Worm (Caenorhabditis elegans): ENCODE results near the gene alh-13.

Gene alh-13

DNA sequence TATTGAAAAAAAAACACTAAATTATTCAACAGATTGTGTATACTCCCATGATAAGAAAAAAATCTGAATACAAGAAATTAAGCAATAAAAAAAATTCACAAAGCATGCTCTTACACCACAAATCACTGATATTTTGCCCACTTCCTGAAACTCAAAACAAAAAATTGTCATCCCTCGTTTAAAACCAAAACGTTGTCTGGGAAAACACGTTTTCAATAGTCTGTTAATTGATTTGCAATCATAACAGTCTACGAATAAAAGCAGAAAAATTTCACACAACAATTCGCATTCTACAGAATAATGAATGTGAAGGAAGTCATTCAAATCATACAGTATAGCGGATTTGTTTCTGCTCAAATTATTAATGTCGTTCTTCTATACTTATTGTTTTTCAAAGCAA is 5.4 kb downstream of the alh-13 start, which contains the start of gene str-124:
Gene str-124 (plus strand): TSS at position 301 of the 400 bp plus-strand sequence.
- TF ChIP-seq nhr-76 (tag; optimal IDR thresholded peaks at IDR 0.05): no peak
- TF ChIP-seq elt-2 (tag; optimal IDR thresholded peaks at IDR 0.05): no peak
- no peak for TF ChIP-seq ceh-16 (tag; optimal IDR thresholded peaks at IDR 0.05)
- TF ChIP-seq jun-1 (tag; optimal IDR thresholded peaks at IDR 0.05): no peak

DNA sequence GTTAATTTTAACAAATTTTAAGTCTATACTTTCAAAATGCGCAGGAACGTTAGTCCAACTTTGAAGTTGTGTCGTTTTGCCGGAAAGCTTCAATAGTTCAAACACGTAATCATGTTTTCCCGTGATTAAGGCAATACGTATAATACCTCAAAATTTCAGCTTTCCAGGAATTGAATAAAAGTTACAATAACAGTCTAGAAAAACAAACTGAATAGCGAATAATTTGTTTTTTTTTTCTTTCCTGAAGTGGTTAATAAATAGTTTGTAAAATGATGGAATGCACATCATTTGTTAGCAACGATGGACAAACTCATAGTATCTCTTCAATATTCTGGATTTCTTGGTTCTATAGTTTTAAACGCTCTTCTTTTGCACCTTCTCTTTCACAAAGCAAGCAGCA is 7.8 kb downstream of the alh-13 start, which contains the start of gene str-123:
Gene str-123 (plus strand): TSS at position 301 of the 400 bp plus-strand sequence.
- TF ChIP-seq R02D3.7 (tag; optimal IDR thresholded peaks at IDR 0.05) (no peak), ceh-9 (tag; optimal IDR thresholded peaks at IDR 0.05) (no peak), jun-1 (tag; optimal IDR thresholded peaks at IDR 0.05) (no peak), egl-5 (tag; optimal IDR thresholded peaks at IDR 0.05) (no peak), fos-1 (tag; optimal IDR thresholded peaks at IDR 0.05) (no peak), nhr-12 (tag; optimal IDR thresholded peaks at IDR 0.05) (no peak), lsy-12 (tag; optimal IDR thresholded peaks at IDR 0.05) (no peak), ZK546.5 (tag; optimal IDR thresholded peaks at IDR 0.05) (no peak), hmg-11 (tag; optimal IDR thresholded peaks at IDR 0.05) (no peak)

DNA sequence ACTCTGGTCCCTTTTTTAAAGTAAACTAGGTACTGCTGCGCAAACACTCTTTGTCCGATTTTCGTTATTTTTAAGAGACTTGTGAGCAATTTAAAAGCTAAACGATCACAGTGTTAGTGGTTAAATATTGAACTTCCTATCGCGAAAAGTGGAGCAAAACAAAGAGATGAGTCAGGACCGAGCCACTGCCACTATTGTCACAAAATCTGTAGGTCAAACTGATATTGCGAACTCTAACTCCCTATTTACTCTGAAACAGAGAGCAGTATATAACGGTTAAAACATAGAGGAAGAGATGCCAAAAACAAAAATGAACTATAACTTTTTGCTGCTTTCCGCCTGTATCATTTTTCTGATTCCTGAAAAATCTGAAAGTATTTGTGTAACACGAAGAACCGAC is 10.4 kb downstream of the alh-13 start, which contains the start of gene abf-5:
Gene abf-5 (plus strand): TSS at position 301 of the 400 bp plus-strand sequence.
- TF ChIP-seq ceh-16 (tag; optimal IDR thresholded peaks at IDR 0.05) (no peak), elt-1 (tag; optimal IDR thresholded peaks at IDR 0.05) (no peak), pha-4 (tag; optimal IDR thresholded peaks at IDR 0.05) (peak; percentile 73), fkh-2 (tag; optimal IDR thresholded peaks at IDR 0.05) (no peak)

DNA sequence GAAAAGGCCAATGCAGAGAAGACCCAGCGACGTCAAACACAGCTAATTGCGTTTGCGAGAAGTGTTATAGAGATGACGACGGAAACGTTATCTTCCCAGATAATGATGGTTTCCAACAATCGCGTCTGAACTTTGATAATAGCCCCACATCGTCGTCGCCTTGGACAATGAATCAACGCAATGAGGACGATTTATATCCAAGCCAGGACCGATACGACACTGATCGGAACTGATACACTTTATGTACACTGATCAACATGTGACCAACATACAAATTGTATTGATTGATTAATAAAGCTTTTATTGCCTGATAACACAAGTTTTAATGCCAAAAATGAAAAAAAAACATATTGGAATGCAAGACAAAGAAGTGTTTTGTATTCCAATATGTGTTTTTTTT is 10.9 kb downstream of the alh-13 start:
- peak; percentile 25 for TF ChIP-seq nhr-23 (tag; optimal IDR thresholded peaks at IDR 0.05)
- TF ChIP-seq nhr-43 (tag; optimal IDR thresholded peaks at IDR 0.05; ENCODE audit: poor library complexity, severe bottlenecking): peak; percentile 36
- no peak for TF ChIP-seq mml-1 (tag; optimal IDR thresholded peaks at IDR 0.05)

DNA sequence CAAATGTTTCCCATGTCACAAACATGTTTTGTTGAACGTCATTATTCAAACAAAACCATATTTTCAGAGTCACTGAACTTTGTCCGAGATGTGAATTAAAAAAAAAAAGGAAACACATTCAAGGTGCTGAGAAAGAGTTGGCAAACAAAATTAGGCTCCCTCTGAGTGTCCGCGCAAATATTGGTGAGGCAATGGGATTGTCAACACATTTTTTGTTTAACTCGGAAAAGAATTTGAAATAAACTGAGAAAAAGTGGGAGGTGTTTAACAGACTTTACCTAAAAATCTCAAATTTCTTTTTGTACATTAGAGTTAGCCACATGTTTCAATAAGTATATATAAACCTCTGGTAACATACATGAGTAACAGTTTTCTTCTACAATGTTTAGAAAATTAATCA is 11.6 kb downstream of the alh-13 start, which contains the start of gene abf-6:
Gene abf-6 (plus strand): TSS at position 323 of the 400 bp plus-strand sequence.
- TF ChIP-seq lin-15B (tag; optimal IDR thresholded peaks at IDR 0.05): no peak
- TF ChIP-seq pha-4 (tag; optimal IDR thresholded peaks at IDR 0.05): peak; percentile 90
- no peak for TF ChIP-seq elt-2 (tag; optimal IDR thresholded peaks at IDR 0.05)
- no peak for TF ChIP-seq skn-1 (tag; optimal IDR thresholded peaks at IDR 0.05)
- no peak for TF ChIP-seq ZK546.5 (tag; optimal IDR thresholded peaks at IDR 0.05)
- no peak for TF ChIP-seq hmg-11 (tag; optimal IDR thresholded peaks at IDR 0.05)
- TF ChIP-seq eor-1 (tag; optimal IDR thresholded peaks at IDR 0.05): no peak
- TF ChIP-seq aly-2 (tag; optimal IDR thresholded peaks at IDR 0.05): no peak

DNA sequence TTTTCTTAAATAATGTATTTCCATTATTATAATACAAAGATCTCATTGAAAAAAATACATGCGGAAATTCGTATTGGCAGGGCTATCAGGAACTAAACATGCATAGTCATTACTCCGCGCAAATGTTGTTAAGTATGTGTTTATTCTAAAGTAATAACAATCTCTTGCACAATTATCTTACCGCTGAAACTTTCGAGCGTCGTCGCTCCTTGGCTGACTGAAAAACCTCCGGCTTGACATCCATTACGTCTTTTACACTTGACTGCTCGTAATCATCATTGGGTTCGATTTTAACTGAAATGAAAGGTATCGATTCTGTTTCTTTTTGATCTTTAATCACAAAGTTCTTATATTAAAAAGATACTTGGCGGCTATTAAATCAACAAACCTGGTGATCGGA is 17.6 kb downstream of the alh-13 start:
- no peak for TF ChIP-seq skn-1 (tag; optimal IDR thresholded peaks at IDR 0.05)

DNA sequence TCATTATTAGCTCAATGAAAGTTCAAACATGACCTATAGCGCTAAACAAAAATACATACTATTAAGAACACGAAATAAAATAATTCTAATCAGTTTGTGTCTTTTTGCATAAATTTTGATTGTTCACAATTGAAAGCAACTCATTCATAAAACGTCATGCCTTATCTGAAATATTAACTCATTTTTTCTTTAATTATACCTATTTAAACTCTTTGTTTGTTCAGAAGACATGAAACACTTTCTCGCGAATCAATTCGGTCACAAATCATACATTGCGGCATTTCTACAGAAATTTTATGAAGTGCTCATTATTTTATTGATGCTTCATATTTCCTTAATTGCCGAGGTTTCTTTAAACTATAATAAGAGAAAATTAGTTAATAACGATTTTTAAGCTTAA is 24.7 kb downstream of the alh-13 start:
- TF ChIP-seq nhr-25 (tag; optimal IDR thresholded peaks at IDR 0.05): no peak
- TF ChIP-seq pha-4 (tag; optimal IDR thresholded peaks at IDR 0.05): peak; percentile 31
- TF ChIP-seq pqm-1 (tag; optimal IDR thresholded peaks at IDR 0.05): peak; percentile 86
- TF ChIP-seq nhr-67 (tag; optimal IDR thresholded peaks at IDR 0.05): no peak
- no peak for TF ChIP-seq fos-1 (tag; optimal IDR thresholded peaks at IDR 0.05)
- peak; percentile 78 for TF ChIP-seq elt-2 (tag; optimal IDR thresholded peaks at IDR 0.05)
- TF ChIP-seq nhr-28 (tag; optimal IDR thresholded peaks at IDR 0.05): no peak
- TF ChIP-seq ceh-9 (tag; optimal IDR thresholded peaks at IDR 0.05): no peak
- no peak for TF ChIP-seq jun-1 (tag; optimal IDR thresholded peaks at IDR 0.05)
- TF ChIP-seq lin-39 (tag; optimal IDR thresholded peaks at IDR 0.05): no peak
- no peak for TF ChIP-seq ceh-82 (tag; optimal IDR thresholded peaks at IDR 0.05)
